Fruit fly (Drosophila melanogaster) S2 (cell line): ENCODE data around the gene mad2.

Experiments
- CG8478 ChIP-seq: fragments of >200 bp; optimal IDR thresholded peaks from 2 replicates; lab custom pipeline; 2018
- CTCF ChIP-seq, 2 experiments: fragments of >200 bp; optimal IDR thresholded peaks; 2 replicates each; lab custom pipeline; 2018

dm6 chr3L:5764922-5765843 is 47.7 kb downstream of the mad2 start, which contains the start of gene CG10576:
- TF ChIP-seq CG8478 (no peak), CTCF (optimal IDR thresholded peaks at IDR 0.05; lab: Kevin White, UChicago) (peak; percentile 30 to 59)
